Worm (Caenorhabditis elegans) whole organism, L4/young adult: ENCODE data around the gene ubxn-2.
A peak's percentile ranks its signal among the peaks of the same experiment; 100 is the strongest.
"Not testable (repeated sequence)": the region's sequence is repeated elsewhere in the genome, so short reads cannot be mapped to it uniquely, and the experiment has no call there.

Source experiments
- W03F9.2 ChIP-seq: fragments of 150-350 bp; optimal IDR thresholded peaks from 2 replicates; lab custom pipeline; 2014; ENCODE audit warnings: missing biosample characterization, missing genetic modification characterization
- dao-5 ChIP-seq: sonication (generic microtip); optimal IDR thresholded peaks from 2 replicates; lab custom pipeline; 2016; ENCODE audit warnings: missing genotype, missing genetic modification characterization, moderate library complexity, missing compliant biosample characterization
- him-1 ChIP-seq: sonication (generic microtip); optimal IDR thresholded peaks from 2 replicates; lab custom pipeline; 2016; ENCODE audit warnings: missing genotype, missing genetic modification reagents, missing genetic modification characterization, missing compliant biosample characterization

ubxn-2 gene

ce11 chrIV:2750607-2751006 is 25.0 kb upstream of the ubxn-2 start:
- TF ChIP-seq dao-5 (no peak), him-1 (tag; lab: Kevin White, UChicago) (no peak), W03F9.2 (tag; lab: Kevin White, UChicago) (no peak)

ce11 chrIV:2748863-2749451 is 23.3 kb upstream of the ubxn-2 start:
- TF ChIP-seq dao-5: no peak
- TF ChIP-seq W03F9.2 (tag; lab: Kevin White, UChicago): no peak
- TF ChIP-seq him-1 (tag; lab: Kevin White, UChicago): no peak

- no peak for TF ChIP-seq him-1 (tag; lab: Kevin White, UChicago)
- TF ChIP-seq W03F9.2 (tag; lab: Kevin White, UChicago): no peak
These were observed 21.9 kb upstream of the ubxn-2 start for ce11 chrIV:2747385-2748007.

- TF ChIP-seq dao-5: no peak
- TF ChIP-seq W03F9.2 (tag; lab: Kevin White, UChicago): no peak
- no peak for TF ChIP-seq him-1 (tag; lab: Kevin White, UChicago)
These were observed 16.9 kb upstream of the ubxn-2 start, which contains the start of gene nhr-277 for ce11 chrIV:2742470-2743044. TSS of gene nhr-277 (plus strand) at chrIV:2742994.

- no peak for TF ChIP-seq dao-5
- TF ChIP-seq W03F9.2 (tag; lab: Kevin White, UChicago): no peak
- TF ChIP-seq him-1 (tag; lab: Kevin White, UChicago): no peak
These were observed 12.8 kb upstream of the ubxn-2 start for ce11 chrIV:2738466-2738865.

ce11 chrIV:2736575-2736974 is 11.0 kb upstream of the ubxn-2 start:
- no peak for TF ChIP-seq dao-5
- no peak for TF ChIP-seq him-1 (tag; lab: Kevin White, UChicago)
- TF ChIP-seq W03F9.2 (tag; lab: Kevin White, UChicago): no peak

ce11 chrIV:2734675-2735074 is 9.1 kb upstream of the ubxn-2 start:
- TF ChIP-seq him-1 (tag; lab: Kevin White, UChicago) (no peak), dao-5 (no peak), W03F9.2 (tag; lab: Kevin White, UChicago) (no peak)

- TF ChIP-seq W03F9.2 (tag; lab: Kevin White, UChicago) (no peak), dao-5 (no peak), him-1 (tag; lab: Kevin White, UChicago) (no peak)
These were observed 4.3 kb upstream of the ubxn-2 start, which contains the start of gene Y94H6A.2 for ce11 chrIV:2729957-2730356. TSS of gene Y94H6A.2 (plus strand) at chrIV:2730292.

ce11 chrIV:2719734-2720133 is 5.9 kb downstream of the ubxn-2 start, which contains the start of gene ndua-12:
TSS of gene ndua-12 (minus strand) at chrIV:2719834.
- not testable (repeated sequence) for TF ChIP-seq dao-5; W03F9.2 (tag; lab: Kevin White, UChicago); him-1 (tag; lab: Kevin White, UChicago)

ce11 chrIV:2716474-2716873 is 9.1 kb downstream of the ubxn-2 start, which contains the start of gene Y94H6A.7:
TSS of gene Y94H6A.7 (minus strand) at chrIV:2716574.
- not testable (repeated sequence) for TF ChIP-seq dao-5; him-1 (tag; lab: Kevin White, UChicago); W03F9.2 (tag; lab: Kevin White, UChicago)

- TF ChIP-seq dao-5 (no peak), him-1 (tag; lab: Kevin White, UChicago) (no peak), W03F9.2 (tag; lab: Kevin White, UChicago) (no peak)
These were observed 12.7 kb downstream of the ubxn-2 start, which contains the start of gene Y94H6A.12 for ce11 chrIV:2712935-2713334. TSS of gene Y94H6A.12 (minus strand) at chrIV:2713035.

ce11 chrIV:2711122-2711669 is 14.4 kb downstream of the ubxn-2 start:
- TF ChIP-seq dao-5 (no peak), W03F9.2 (tag; lab: Kevin White, UChicago) (peak; percentile 43)

- TF ChIP-seq W03F9.2 (tag; lab: Kevin White, UChicago) (no peak), dao-5 (no peak), him-1 (tag; lab: Kevin White, UChicago) (no peak)
These were observed 15.2 kb downstream of the ubxn-2 start, which contains the start of gene Y94H6A.10 for ce11 chrIV:2710203-2710935. TSS of gene Y94H6A.10 (minus strand) at chrIV:2710666.
